In the genomic region with DNA sequence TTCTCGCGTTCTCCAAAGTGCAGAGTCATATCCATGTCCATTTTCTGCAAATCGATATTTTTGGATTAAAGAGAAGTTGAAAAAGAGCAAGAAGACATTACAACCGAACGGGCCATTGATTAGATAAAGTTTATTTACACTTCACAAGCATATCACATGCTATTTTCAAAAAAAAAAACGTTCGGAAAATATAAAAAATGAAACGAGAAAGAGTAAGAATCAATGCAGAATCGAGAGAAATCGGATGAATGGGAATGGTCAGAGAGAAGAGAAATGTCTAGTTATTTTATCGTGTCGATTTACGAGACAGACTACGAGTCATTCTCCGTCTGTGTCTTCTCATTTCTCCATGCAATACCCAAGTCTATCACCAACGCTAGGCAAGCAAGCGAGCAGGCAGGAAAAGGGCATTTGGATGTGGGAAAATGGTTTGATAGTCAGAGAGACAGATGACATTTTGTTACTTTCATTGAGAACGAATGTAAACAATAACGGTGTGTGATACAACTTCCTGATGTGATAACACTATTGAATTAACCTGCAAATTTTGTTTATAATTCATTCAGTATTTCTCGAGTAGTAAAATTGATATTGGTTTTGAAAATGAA, we compare ENCODE assay signal across 3 worm cellular contexts.
TF ChIP-seq lines count a peak whose summit lies in the region.

A gene (minus strand): TSS at position 51 of the 608 bp plus-strand sequence.

TF ChIP-seq in whole organism, L1 larva, 84 proteins besides CTCF, POLR2A, EP300 and RAD21 (continued from another document):
- TF ChIP-seq lsy-2 (tag; optimal IDR thresholded peaks at IDR 0.05; lab: Kevin White, UChicago) (peak in 1 of 2 experiments; percentile 19), elt-3 (tag; optimal IDR thresholded peaks at IDR 0.05; lab: Kevin White, UChicago) (peak in 1 of 6 experiments; percentile 52), lin-35 (GFP tag; optimal IDR thresholded peaks at IDR 0.05; lab: Kevin White, UChicago) (peak in 1 of 2 experiments; percentile 39), blmp-1 (tag; optimal IDR thresholded peaks at IDR 0.05; lab: Kevin White, UChicago) (peak; percentile 67), nhr-71 (tag; optimal IDR thresholded peaks at IDR 0.05; lab: Kevin White, UChicago) (peak; percentile 22), C16A3.4 (tag; optimal IDR thresholded peaks at IDR 0.05; lab: Kevin White, UChicago) (no peak), xbp-1 (tag; optimal IDR thresholded peaks at IDR 0.05; lab: Kevin White, UChicago) (no peak), nhr-90 (tag; optimal IDR thresholded peaks at IDR 0.05; lab: Kevin White, UChicago; ENCODE audit: poor library complexity) (peak; percentile 0), nhr-11 (tag; optimal IDR thresholded peaks at IDR 0.05; lab: Kevin White, UChicago) (no peak), efl-3 (GFP tag; optimal IDR thresholded peaks at IDR 0.05; lab: Kevin White, UChicago) (no peak)

TF ChIP-seq in whole organism, L2 larva, 48 proteins besides CTCF, POLR2A, EP300 and RAD21 (continued from another document):
- TF ChIP-seq lin-13 (GFP tag; optimal IDR thresholded peaks at IDR 0.05; lab: Kevin White, UChicago) (no peak), nhr-77 (tag; optimal IDR thresholded peaks at IDR 0.05; lab: Kevin White, UChicago) (no peak), C34F6.9 (tag; optimal IDR thresholded peaks at IDR 0.05; lab: Kevin White, UChicago) (peak; percentile 51)

TF ChIP-seq in whole organism, L4 larva, 104 proteins besides CTCF, POLR2A, EP300 and RAD21 (continued from another document):
- TF ChIP-seq T20F7.1 (GFP tag; optimal IDR thresholded peaks at IDR 0.05; lab: Kevin White, UChicago) = no peak
- no peak for TF ChIP-seq F10B5.3 (tag; optimal IDR thresholded peaks at IDR 0.05; lab: Kevin White, UChicago)
- TF ChIP-seq nhr-42 (GFP tag; IDR thresholded peaks at IDR 0.05; lab: Robert Waterston, UW) = no peak
- TF ChIP-seq tra-1 (GFP tag; IDR thresholded peaks at IDR 0.05; lab: Robert Waterston, UW) = 0 out of 2 replicates have a peak, but pooled peaks have one; percentile 18
- no peak for TF ChIP-seq cey-2 (tag; optimal IDR thresholded peaks at IDR 0.05; lab: Kevin White, UChicago; ENCODE audit: borderline replicate concordance, insufficient read depth)
- TF ChIP-seq hlh-11 (tag; optimal IDR thresholded peaks at IDR 0.05; lab: Kevin White, UChicago) = peak; percentile 61
- no peak for TF ChIP-seq lir-3 (tag; optimal IDR thresholded peaks at IDR 0.05; lab: Kevin White, UChicago)
- no peak for TF ChIP-seq arid-1 (GFP tag; conservative IDR thresholded peaks at IDR 0.05; lab: Robert Waterston, UW)
- TF ChIP-seq unc-62 (GFP tag; optimal IDR thresholded peaks at IDR 0.05 in 1 of 2; lab: Kevin White, UChicago) = peak in 1 of 2 experiments; percentile 88
- no peak for TF ChIP-seq unc-62 (tag; optimal IDR thresholded peaks at IDR 0.05; lab: Kevin White, UChicago)
- no peak for TF ChIP-seq ZK337.2 (GFP tag; IDR thresholded peaks at IDR 0.05; lab: Robert Waterston, UW)
- TF ChIP-seq hlh-30 (tag; optimal IDR thresholded peaks at IDR 0.05; lab: Kevin White, UChicago; ENCODE audit: insufficient read depth) = peak; percentile 24
- TF ChIP-seq zfp-3 (GFP tag; conservative IDR thresholded peaks at IDR 0.05; lab: Robert Waterston, UW) = no peak
- no peak for TF ChIP-seq ctbp-1 (GFP tag; IDR thresholded peaks at IDR 0.05; lab: Robert Waterston, UW)
- TF ChIP-seq F26F4.8 (GFP tag; conservative IDR thresholded peaks at IDR 0.05; lab: Robert Waterston, UW) = no peak
- no peak for TF ChIP-seq lsy-2 (tag; optimal IDR thresholded peaks at IDR 0.05; lab: Kevin White, UChicago)
- no peak for TF ChIP-seq rbr-2 (tag; optimal IDR thresholded peaks at IDR 0.05; lab: Kevin White, UChicago)
- peak; percentile 52 for TF ChIP-seq dmd-6 (GFP tag; IDR thresholded peaks at IDR 0.05; lab: Robert Waterston, UW)
- peak; percentile 88 for TF ChIP-seq nhr-28 (tag; optimal IDR thresholded peaks at IDR 0.05; lab: Kevin White, UChicago)
- no peak for TF ChIP-seq duxl-1 (tag; optimal IDR thresholded peaks at IDR 0.05; lab: Kevin White, UChicago; ENCODE audit: poor library complexity)
